Fruit fly (Drosophila melanogaster) whole organism, embryonic: Measurements from ENCODE around the gene CG7011.

ENCODE experiments used
- B-H2 ChIP-seq: fragments of 200-800 bp; sonication (Bioruptor generic); optimal IDR thresholded peaks from 2 replicates; lab custom pipeline; 2018; ENCODE audit warnings: missing biosample characterization, mild to moderate bottlenecking, missing genetic modification characterization
- CG10147 ChIP-seq: fragments of 200-800 bp; sonication (Bioruptor generic); optimal IDR thresholded peaks from 2 replicates; lab custom pipeline; 2019; ENCODE audit warnings: missing biosample characterization, mild to moderate bottlenecking, missing genetic modification characterization, moderate library complexity
- CG10654 ChIP-seq: fragments of 200-800 bp; sonication (Bioruptor generic); optimal IDR thresholded peaks from 2 replicates; lab custom pipeline; 2016; ENCODE audit warnings: missing biosample characterization, missing genetic modification characterization
- CG12391 ChIP-seq: fragments of 200-800 bp; sonication (Bioruptor generic); optimal IDR thresholded peaks from 3 replicates; lab custom pipeline; 2018; ENCODE audit warnings: missing biosample characterization, mild to moderate bottlenecking, missing genetic modification characterization, moderate library complexity
- CG13123 ChIP-seq: fragments of 200-800 bp; sonication (Bioruptor generic); optimal IDR thresholded peaks from 2 replicates; lab custom pipeline; 2016; ENCODE audit warnings: missing biosample characterization, missing genetic modification characterization
- CG14710 ChIP-seq: fragments of 200-800 bp; sonication (Bioruptor generic); optimal IDR thresholded peaks from 3 replicates; lab custom pipeline; 2019; ENCODE audit warnings: missing biosample characterization, mild to moderate bottlenecking, missing genetic modification characterization, moderate library complexity
- CG14860 ChIP-seq: fragments of 200-800 bp; sonication (Bioruptor generic); IDR thresholded peaks from 3 replicates; pipeline ENCODE4 v1.3.6; 2022; ENCODE audit warnings: missing biosample characterization, missing genetic modification characterization; ENCODE audit not compliant: partially characterized antibody
- CG15696 ChIP-seq: fragments of 200-800 bp; sonication (Bioruptor generic); optimal IDR thresholded peaks from 2 replicates; lab custom pipeline; 2019; ENCODE audit warnings: missing biosample characterization, mild to moderate bottlenecking, missing genetic modification characterization, moderate library complexity
- CG17359 ChIP-seq: fragments of 200-800 bp; sonication (Bioruptor generic); optimal IDR thresholded peaks from 3 replicates; lab custom pipeline; 2018; ENCODE audit warnings: missing biosample characterization, mild to moderate bottlenecking, missing genetic modification characterization, moderate library complexity
- CG17361 ChIP-seq: fragments of 200-800 bp; sonication (Bioruptor generic); IDR thresholded peaks from 3 replicates; pipeline ENCODE4 v1.3.6; 2022; ENCODE audit warnings: missing biosample characterization, missing genetic modification characterization
- CG1792 ChIP-seq: fragments of 200-800 bp; sonication (Bioruptor generic); optimal IDR thresholded peaks from 2 replicates; lab custom pipeline; 2016; ENCODE audit warnings: missing biosample characterization, missing genetic modification characterization
- CG18764 ChIP-seq: fragments of 200-800 bp; sonication (Bioruptor generic); optimal IDR thresholded peaks from 3 replicates; lab custom pipeline; 2016; ENCODE audit warnings: missing biosample characterization, missing genetic modification characterization
- CG2875 ChIP-seq: fragments of 200-800 bp; sonication (Bioruptor generic); optimal IDR thresholded peaks from 2 replicates; lab custom pipeline; 2017; ENCODE audit warnings: missing biosample characterization, mild to moderate bottlenecking, missing genetic modification characterization, missing genetic modification reagents
- CG3163 ChIP-seq: fragments of 200-800 bp; sonication (Bioruptor generic); optimal IDR thresholded peaks from 3 replicates; lab custom pipeline; 2016; ENCODE audit warnings: missing biosample characterization, missing genetic modification characterization
- CG6272 ChIP-seq: fragments of 200-800 bp; sonication (Bioruptor generic); IDR thresholded peaks from 2 replicates; pipeline ENCODE4 v1.3.6; 2022; ENCODE audit warnings: missing biosample characterization, missing genetic modification characterization
- CG6813 ChIP-seq: fragments of 200-800 bp; sonication (Bioruptor generic); optimal IDR thresholded peaks from 2 replicates; lab custom pipeline; 2017; ENCODE audit warnings: missing biosample characterization, missing genetic modification characterization, mild to moderate bottlenecking, moderate library complexity, missing genetic modification reagents
- CG7928 ChIP-seq: fragments of 200-800 bp; sonication (Bioruptor generic); optimal IDR thresholded peaks from 2 replicates; lab custom pipeline; 2017; ENCODE audit warnings: missing biosample characterization, mild to moderate bottlenecking, missing genetic modification characterization
- Drgx ChIP-seq: fragments of 200-800 bp; sonication (Bioruptor generic); IDR thresholded peaks from 2 replicates; pipeline ENCODE4 v1.3.6; 2022; ENCODE audit warnings: missing biosample characterization, missing genetic modification characterization
- E2f2 ChIP-seq: fragments of 200-800 bp; sonication (Bioruptor generic); IDR thresholded peaks from 2 replicates; pipeline ENCODE4 v1.3.6; 2022; ENCODE audit warnings: missing biosample characterization, missing genetic modification characterization
- HLH4C ChIP-seq: fragments of 200-800 bp; sonication (Bioruptor generic); IDR thresholded peaks from 3 replicates; pipeline ENCODE4 v1.3.6; 2022; ENCODE audit warnings: missing biosample characterization, missing genetic modification characterization; ENCODE audit not compliant: partially characterized antibody
- HLH54F ChIP-seq: fragments of 200-800 bp; sonication (Bioruptor generic); optimal IDR thresholded peaks from 3 replicates; lab custom pipeline; 2016; ENCODE audit warnings: missing biosample characterization, missing genetic modification characterization
- MBD-R2 ChIP-seq: fragments of 200-800 bp; sonication (Bioruptor generic); IDR thresholded peaks from 2 replicates; pipeline ENCODE4 v1.3.6; 2022; ENCODE audit warnings: missing biosample characterization, missing genetic modification characterization
- Max ChIP-seq: fragments of 200-800 bp; sonication (Bioruptor generic); optimal IDR thresholded peaks from 2 replicates; lab custom pipeline; 2016; ENCODE audit warnings: missing biosample characterization, mild to moderate bottlenecking, missing genetic modification characterization
- Pdp1 ChIP-seq, 2 experiments: fragments of 200-800 bp; sonication (Bioruptor generic); optimal IDR thresholded peaks; 3 replicates each; lab custom pipeline; 2016; ENCODE audit warnings: missing biosample characterization in 2 of 2, missing genetic modification characterization in 2 of 2, mild to moderate bottlenecking in 1 of 2, moderate library complexity in 1 of 2
- Scr ChIP-seq: fragments of 200-800 bp; sonication (Bioruptor generic); IDR thresholded peaks from 2 replicates; pipeline ENCODE4 v1.3.6; 2022; ENCODE audit warnings: missing biosample characterization, missing genetic modification characterization; ENCODE audit not compliant: partially characterized antibody
- Sin3A ChIP-seq: fragments of >200 bp; optimal IDR thresholded peaks from 2 replicates; lab custom pipeline; 2018
- Ssrp ChIP-seq: fragments of 200-800 bp; sonication (Bioruptor generic); optimal IDR thresholded peaks from 2 replicates; lab custom pipeline; 2018; ENCODE audit warnings: missing biosample characterization, mild to moderate bottlenecking, missing genetic modification characterization, moderate library complexity
- TFAM ChIP-seq: fragments of 200-800 bp; sonication (Bioruptor generic); optimal IDR thresholded peaks from 2 replicates; lab custom pipeline; 2017; ENCODE audit warnings: missing biosample characterization, missing genetic modification characterization, inconsistent platforms
- Trl ChIP-seq, 3 experiments: fragments of >200 bp in 2 of 3; fragments of 200-800 bp in 1 of 3; sonication (Bioruptor generic) in 1 of 3; optimal IDR thresholded peaks; 2 replicates in 1 of 3; 3 replicates in 2 of 3; lab custom pipeline; 2016 to 2017; ENCODE audit warnings: missing biosample characterization in 1 of 3, missing genetic modification characterization in 1 of 3
- caup ChIP-seq: fragments of 200-800 bp; sonication (Bioruptor generic); optimal IDR thresholded peaks from 3 replicates; lab custom pipeline; 2017; ENCODE audit warnings: missing biosample characterization, mild to moderate bottlenecking, missing genetic modification characterization, moderate library complexity; ENCODE audit not compliant: severe bottlenecking
- ci ChIP-seq: fragments of 200-800 bp; sonication (Bioruptor generic); IDR thresholded peaks from 3 replicates; pipeline ENCODE4 v1.3.6; 2022; ENCODE audit warnings: missing biosample characterization, missing genetic modification characterization
- crc ChIP-seq: fragments of 200-800 bp; sonication (Bioruptor generic); optimal IDR thresholded peaks from 2 replicates; lab custom pipeline; 2016; ENCODE audit warnings: missing biosample characterization, missing genetic modification characterization
- croc ChIP-seq: fragments of 200-800 bp; sonication (Bioruptor generic); conservative IDR thresholded peaks from 3 replicates; pipeline ENCODE4 v1.3.6; 2022; ENCODE audit warnings: missing biosample characterization, missing genetic modification characterization
- crp ChIP-seq, 2 experiments: fragments of 200-800 bp; sonication (Bioruptor generic); optimal IDR thresholded peaks; 2 replicates in 1 of 2; 3 replicates in 1 of 2; lab custom pipeline; 2017; ENCODE audit warnings: missing biosample characterization in 2 of 2, missing genetic modification characterization in 2 of 2, mild to moderate bottlenecking in 1 of 2, moderate library complexity in 1 of 2
- dmrt99B ChIP-seq: fragments of 200-800 bp; sonication (Bioruptor generic); optimal IDR thresholded peaks from 2 replicates; lab custom pipeline; 2018; ENCODE audit warnings: missing biosample characterization, mild to moderate bottlenecking, missing genetic modification characterization, moderate library complexity
- ems ChIP-seq: fragments of 200-800 bp; sonication (Bioruptor generic); optimal IDR thresholded peaks from 3 replicates; lab custom pipeline; 2016; ENCODE audit warnings: missing biosample characterization, missing genetic modification characterization
- lov ChIP-seq, 2 experiments: fragments of 200-800 bp in 1 of 2; fragments of >200 bp in 1 of 2; sonication (Bioruptor generic) in 1 of 2; IDR thresholded peaks in 1 of 2; optimal IDR thresholded peaks in 1 of 2; 2 replicates in 1 of 2; 3 replicates in 1 of 2; pipeline versions ENCODE4 v1.3.6 to Lab custom; 2017 to 2022; ENCODE audit warnings: missing biosample characterization in 1 of 2, missing genetic modification characterization in 1 of 2
- mam ChIP-seq: fragments of 200-800 bp; sonication (Bioruptor generic); optimal IDR thresholded peaks from 3 replicates; lab custom pipeline; 2016; ENCODE audit warnings: missing biosample characterization, missing genetic modification characterization
- onecut ChIP-seq: fragments of 200-800 bp; sonication (Bioruptor generic); IDR thresholded peaks from 2 replicates; pipeline ENCODE4 v1.3.6; 2022; ENCODE audit warnings: missing biosample characterization, missing genetic modification characterization
- psq ChIP-seq: fragments of 200-800 bp; sonication (Bioruptor generic); optimal IDR thresholded peaks from 2 replicates; lab custom pipeline; 2017; ENCODE audit warnings: missing biosample characterization, missing genetic modification characterization
- sd ChIP-seq: fragments of 200-800 bp; sonication (Bioruptor generic); optimal IDR thresholded peaks from 3 replicates; lab custom pipeline; 2018; ENCODE audit warnings: missing biosample characterization, mild to moderate bottlenecking, missing genetic modification characterization, moderate library complexity
- sob ChIP-seq: fragments of 200-800 bp; sonication (Bioruptor generic); IDR thresholded peaks from 2 replicates; pipeline ENCODE4 v1.3.6; 2022; ENCODE audit warnings: missing biosample characterization, missing genetic modification characterization
- sqz ChIP-seq: fragments of 200-800 bp; sonication (Bioruptor generic); optimal IDR thresholded peaks from 3 replicates; lab custom pipeline; 2018; ENCODE audit warnings: missing biosample characterization, mild to moderate bottlenecking, missing genetic modification characterization
- tio ChIP-seq: fragments of 200-800 bp; sonication (Bioruptor generic); optimal IDR thresholded peaks from 2 replicates; lab custom pipeline; 2017; ENCODE audit warnings: missing biosample characterization, missing genetic modification characterization, inconsistent platforms
- trem ChIP-seq: fragments of 200-800 bp; optimal IDR thresholded peaks from 3 replicates; lab custom pipeline; 2019; ENCODE audit warnings: missing biosample characterization, mild to moderate bottlenecking, missing genetic modification characterization, moderate library complexity
- twi ChIP-seq: fragments of 200-800 bp; optimal IDR thresholded peaks from 2 replicates; lab custom pipeline; 2019; ENCODE audit warnings: missing biosample characterization, mild to moderate bottlenecking, missing genetic modification characterization, moderate library complexity
- wdn ChIP-seq: fragments of 200-800 bp; sonication (Bioruptor generic); IDR thresholded peaks from 2 replicates; pipeline ENCODE4 v1.3.6; 2022; ENCODE audit warnings: missing biosample characterization, missing genetic modification characterization

CG7011 gene

DNA sequence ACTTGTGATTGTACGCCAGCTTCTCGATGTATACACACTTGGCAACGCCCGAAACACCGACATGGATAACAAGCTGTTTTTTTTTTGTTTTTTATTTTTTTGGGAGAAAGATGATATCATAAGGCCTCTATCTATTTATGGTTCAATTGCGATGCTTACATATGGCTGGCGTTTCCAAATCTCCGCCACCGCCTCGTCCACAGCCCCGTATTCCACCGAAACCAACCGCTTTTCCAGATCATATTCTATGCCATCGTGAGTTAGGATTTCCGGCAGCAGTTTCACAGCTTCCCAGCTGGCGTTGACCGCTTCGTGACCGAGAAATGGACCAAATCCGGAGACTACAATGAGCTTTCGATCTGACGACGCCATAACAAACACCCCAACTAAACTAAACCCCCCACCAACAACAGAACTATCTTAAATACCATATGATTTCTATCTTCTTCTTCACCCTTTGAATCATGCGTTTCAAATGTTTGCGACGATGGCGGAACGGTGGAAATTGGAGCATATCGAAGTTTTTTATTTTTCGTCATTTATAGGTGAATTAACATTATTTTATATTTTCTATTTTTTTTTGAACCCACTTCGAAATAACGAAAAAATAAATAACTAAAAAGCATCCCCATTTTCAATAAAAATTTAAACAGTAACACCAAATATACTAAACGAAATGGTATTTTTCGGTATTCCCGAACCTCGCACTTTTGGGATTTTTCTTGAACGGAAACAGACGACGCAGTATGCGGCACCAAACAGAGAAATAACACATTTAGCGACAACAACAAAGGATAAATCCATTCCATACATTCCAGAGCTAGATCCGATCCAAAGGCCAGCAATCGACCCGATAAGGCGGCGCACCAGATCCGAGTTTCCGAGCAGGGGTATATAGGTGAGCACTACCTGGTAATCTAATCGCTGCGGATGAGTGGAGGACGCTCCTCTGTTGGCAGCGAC lies 19.5 kb downstream of the CG7011 start, which contains the start of the genes CG32147 and Pex3 (continued):
- TF ChIP-seq CG6813 (GFP tag; lab: Kevin White, UChicago) (no peak), Trl (optimal IDR thresholded peaks at IDR 0.05; lab: Kevin White, UChicago) (no peak), Trl (GFP tag; optimal IDR thresholded peaks at IDR 0.05; lab: Kevin White, UChicago) (no peak), twi (tag; lab: Kevin White, UChicago) (peak; percentile 17), E2f2 (GFP tag; lab: Robert Waterston, UW) (peak; percentile 52), HLH54F (GFP tag; lab: Kevin White, UChicago) (no peak), Scr (GFP tag; lab: Robert Waterston, UW) (no peak; the same call in 1 of the 2 replicates), CG6272 (no peak), CG10147 (peak; percentile 42), HLH4C (GFP tag; lab: Robert Waterston, UW) (no peak), sd (tag; lab: Kevin White, UChicago) (peak; percentile 83), CG18764 (GFP tag; lab: Kevin White, UChicago) (no peak), onecut (GFP tag; lab: Robert Waterston, UW) (no peak), dmrt99B (no peak), Pdp1 (GFP tag; optimal IDR thresholded peaks at IDR 0.05; lab: Kevin White, UChicago) (no peak), lov (optimal IDR thresholded peaks at IDR 0.05; lab: Kevin White, UChicago) (no peak), lov (GFP tag; IDR thresholded peaks at IDR 0.05; lab: Robert Waterston, UW) (no peak), CG14860 (GFP tag; lab: Robert Waterston, UW) (no peak), mam (GFP tag; lab: Kevin White, UChicago) (no peak), croc (GFP tag; lab: Robert Waterston, UW) (no peak), crc (GFP tag; lab: Kevin White, UChicago) (no peak), CG17359 (tag; lab: Kevin White, UChicago) (no peak), Max (GFP tag; lab: Kevin White, UChicago) (peak; percentile 22), CG10654 (GFP tag; lab: Kevin White, UChicago) (no peak), CG17361 (GFP tag; lab: Robert Waterston, UW) (peak; percentile 47; the same call in 1 of the 3 replicates), CG3163 (GFP tag; lab: Kevin White, UChicago) (no peak), Drgx (GFP tag; lab: Robert Waterston, UW) (no peak), Sin3A (lab: Kevin White, UChicago) (peak; percentile 79), trem (tag; lab: Kevin White, UChicago) (peak; percentile 66), CG15696 (tag; lab: Kevin White, UChicago) (no peak), sqz (GFP tag; lab: Kevin White, UChicago) (no peak), MBD-R2 (GFP tag; lab: Robert Waterston, UW) (peak; percentile 45; the same call in 1 of the 2 replicates), psq (no peak), CG1792 (GFP tag; lab: Kevin White, UChicago) (no peak), ci (GFP tag; lab: Robert Waterston, UW) (no peak), sob (GFP tag; lab: Robert Waterston, UW) (no peak), ems (GFP tag; lab: Kevin White, UChicago) (no peak), CG12391 (tag; lab: Kevin White, UChicago) (peak; percentile 48), caup (GFP tag; lab: Kevin White, UChicago) (no peak), CG13123 (GFP tag; lab: Kevin White, UChicago) (no peak), Ssrp (tag; lab: Kevin White, UChicago) (no peak), TFAM (GFP tag; lab: Kevin White, UChicago) (no peak), B-H2 (GFP tag; lab: Kevin White, UChicago) (no peak), crp (GFP tag; optimal IDR thresholded peaks at IDR 0.05; lab: Kevin White, UChicago) (peak; percentile 43 to 89), CG2875 (GFP tag; lab: Kevin White, UChicago) (peak; percentile 2), wdn (no peak), CG7928 (no peak), tio (GFP tag; lab: Kevin White, UChicago) (no peak), CG14710 (tag; lab: Kevin White, UChicago) (peak; percentile 77)
